Worm (Caenorhabditis elegans) whole organism, L3 larva: ENCODE measurements around the gene F29A7.4.

Experiments
- R02D3.7 ChIP-seq: fragments of 150-350 bp; optimal IDR thresholded peaks from 2 replicates; lab custom pipeline; 2014; ENCODE audit warnings: missing biosample characterization, missing genetic modification characterization
- ZK546.5 ChIP-seq: sonication (generic microtip); optimal IDR thresholded peaks from 2 replicates; lab custom pipeline; 2017; ENCODE audit warnings: missing biosample characterization, missing genetic modification characterization
- aly-2 ChIP-seq: fragments of 150-350 bp; optimal IDR thresholded peaks from 2 replicates; lab custom pipeline; 2014; ENCODE audit warnings: missing biosample characterization, missing genetic modification characterization
- ama-1 ChIP-seq: fragments of 150-350 bp; optimal IDR thresholded peaks from 2 replicates; lab custom pipeline; 2018
- ceh-16 ChIP-seq: sonication (generic microtip); optimal IDR thresholded peaks from 2 replicates; lab custom pipeline; 2017; ENCODE audit warnings: missing biosample characterization, missing genetic modification characterization
- ceh-28 ChIP-seq: fragments of 150-350 bp; optimal IDR thresholded peaks from 2 replicates; lab custom pipeline; 2014; ENCODE audit warnings: missing biosample characterization, missing genetic modification reagents, missing genetic modification characterization
- ceh-82 ChIP-seq: fragments of 150-350 bp; optimal IDR thresholded peaks from 2 replicates; lab custom pipeline; 2014; ENCODE audit warnings: missing biosample characterization, missing genetic modification characterization
- ceh-9 ChIP-seq: sonication (generic microtip); optimal IDR thresholded peaks from 2 replicates; lab custom pipeline; 2018; ENCODE audit warnings: missing biosample characterization, missing genetic modification characterization
- daf-12 ChIP-seq: fragments of 150-350 bp; optimal IDR thresholded peaks from 2 replicates; lab custom pipeline; 2014; ENCODE audit warnings: missing biosample characterization, missing genetic modification reagents, missing genetic modification characterization
- egl-27 ChIP-seq: sonication (generic microtip); optimal IDR thresholded peaks from 4 replicates; lab custom pipeline; 2017; ENCODE audit warnings: missing biosample characterization, missing genetic modification reagents, missing genetic modification characterization
- egl-5 ChIP-seq: fragments of 150-350 bp; optimal IDR thresholded peaks from 2 replicates; lab custom pipeline; 2017; ENCODE audit warnings: missing biosample characterization, missing genetic modification reagents, missing genetic modification characterization, inconsistent platforms
- elt-1 ChIP-seq: fragments of 150-350 bp; optimal IDR thresholded peaks from 2 replicates; lab custom pipeline; 2014; ENCODE audit warnings: missing biosample characterization, missing genetic modification characterization
- elt-2 ChIP-seq: sonication (generic microtip); optimal IDR thresholded peaks from 2 replicates; lab custom pipeline; 2016; ENCODE audit warnings: missing genetic modification reagents, mild to moderate bottlenecking, missing genetic modification characterization, missing compliant biosample characterization
- eor-1 ChIP-seq, 2 experiments: fragments of 150-350 bp; optimal IDR thresholded peaks; 2 replicates each; lab custom pipeline; 2014 to 2018; ENCODE audit warnings: missing biosample characterization in 2 of 2, missing genetic modification characterization in 2 of 2
- fkh-10 ChIP-seq: sonication (generic microtip); optimal IDR thresholded peaks from 2 replicates; lab custom pipeline; 2017; ENCODE audit warnings: missing biosample characterization, missing genetic modification reagents, missing genetic modification characterization
- fkh-2 ChIP-seq: fragments of 150-350 bp; optimal IDR thresholded peaks from 2 replicates; lab custom pipeline; 2014; ENCODE audit warnings: missing biosample characterization, missing genetic modification reagents, missing genetic modification characterization
- jun-1 ChIP-seq: fragments of 150-350 bp; optimal IDR thresholded peaks from 2 replicates; lab custom pipeline; 2014; ENCODE audit warnings: missing biosample characterization, missing genetic modification reagents, missing genetic modification characterization
- lin-39 ChIP-seq: fragments of 150-350 bp; optimal IDR thresholded peaks from 2 replicates; lab custom pipeline; 2018; ENCODE audit warnings: missing biosample characterization, missing genetic modification reagents, missing genetic modification characterization
- mml-1 ChIP-seq: fragments of 150-350 bp; sonication (generic microtip); optimal IDR thresholded peaks from 3 replicates; lab custom pipeline; 2014; ENCODE audit warnings: missing biosample characterization, missing genetic modification characterization
- nfya-1 ChIP-seq: sonication (generic microtip); optimal IDR thresholded peaks from 2 replicates; lab custom pipeline; 2017; ENCODE audit warnings: missing genetic modification characterization, mild to moderate bottlenecking, missing compliant biosample characterization, antibody characterized with exemption, moderate library complexity; ENCODE audit not compliant: insufficient read depth
- nhr-12 ChIP-seq: fragments of 150-350 bp; optimal IDR thresholded peaks from 2 replicates; lab custom pipeline; 2014; ENCODE audit warnings: missing biosample characterization, missing genetic modification characterization
- nhr-23 ChIP-seq: fragments of 150-350 bp; optimal IDR thresholded peaks from 2 replicates; lab custom pipeline; 2014; ENCODE audit warnings: missing biosample characterization, missing genetic modification reagents, missing genetic modification characterization
- nhr-237 ChIP-seq: fragments of 150-350 bp; optimal IDR thresholded peaks from 2 replicates; lab custom pipeline; 2014; ENCODE audit warnings: missing biosample characterization, missing genetic modification characterization
- nhr-28 ChIP-seq: fragments of 150-350 bp; optimal IDR thresholded peaks from 2 replicates; lab custom pipeline; 2014; ENCODE audit warnings: missing biosample characterization, missing genetic modification characterization
- nhr-43 ChIP-seq: sonication (generic microtip); optimal IDR thresholded peaks from 2 replicates; lab custom pipeline; 2016; ENCODE audit warnings: mild to moderate bottlenecking, missing genetic modification characterization, missing compliant biosample characterization; ENCODE audit not compliant: poor library complexity, severe bottlenecking
- nhr-76 ChIP-seq: fragments of 150-350 bp; sonication (generic microtip); optimal IDR thresholded peaks from 5 replicates; lab custom pipeline; 2014; ENCODE audit warnings: missing biosample characterization, missing genetic modification characterization
- nhr-77 ChIP-seq: fragments of 150-350 bp; optimal IDR thresholded peaks from 2 replicates; lab custom pipeline; 2014; ENCODE audit warnings: missing biosample characterization, missing genetic modification characterization
- sea-2 ChIP-seq: fragments of 150-350 bp; sonication (generic microtip); optimal IDR thresholded peaks from 4 replicates; lab custom pipeline; 2014; ENCODE audit warnings: missing biosample characterization, missing genetic modification reagents, missing genetic modification characterization
- skn-1 ChIP-seq: fragments of 150-350 bp; optimal IDR thresholded peaks from 2 replicates; lab custom pipeline; 2014; ENCODE audit warnings: missing biosample characterization, missing genetic modification characterization
- snpc-4 ChIP-seq: fragments of 150-350 bp; optimal IDR thresholded peaks from 2 replicates; lab custom pipeline; 2014; ENCODE audit warnings: missing biosample characterization, missing genetic modification characterization
- unc-62 ChIP-seq: fragments of 150-350 bp; sonication (generic microtip); optimal IDR thresholded peaks from 4 replicates; lab custom pipeline; 2014; ENCODE audit warnings: missing biosample characterization, missing genetic modification reagents, missing genetic modification characterization
- zag-1 ChIP-seq: fragments of 150-350 bp; optimal IDR thresholded peaks from 2 replicates; lab custom pipeline; 2014; ENCODE audit warnings: missing biosample characterization, missing genetic modification characterization
- ztf-4 ChIP-seq: fragments of 150-350 bp; optimal IDR thresholded peaks from 2 replicates; lab custom pipeline; 2014; ENCODE audit warnings: missing biosample characterization, missing genetic modification characterization

Gene F29A7.4

ce11 chrII:2707872-2708271, 41.9 kb upstream of the F29A7.4 start, which contains the start of gene Y47G7B.2:
TSS of gene Y47G7B.2 (minus strand) at chrII:2708014.
- TF ChIP-seq egl-5 (tag; lab: Kevin White, UChicago) (peak; percentile 15), fkh-2 (tag; lab: Kevin White, UChicago) (no peak), aly-2 (no peak), elt-2 (tag; lab: Kevin White, UChicago) (peak; percentile 23), unc-62 (no peak), ceh-9 (no peak), nhr-43 (tag; lab: Kevin White, UChicago) (no peak), ama-1 (no peak), lin-39 (tag; lab: Kevin White, UChicago) (peak; percentile 16), egl-27 (tag; lab: Kevin White, UChicago) (no peak), sea-2 (GFP tag; lab: Kevin White, UChicago) (no peak)

DNA sequence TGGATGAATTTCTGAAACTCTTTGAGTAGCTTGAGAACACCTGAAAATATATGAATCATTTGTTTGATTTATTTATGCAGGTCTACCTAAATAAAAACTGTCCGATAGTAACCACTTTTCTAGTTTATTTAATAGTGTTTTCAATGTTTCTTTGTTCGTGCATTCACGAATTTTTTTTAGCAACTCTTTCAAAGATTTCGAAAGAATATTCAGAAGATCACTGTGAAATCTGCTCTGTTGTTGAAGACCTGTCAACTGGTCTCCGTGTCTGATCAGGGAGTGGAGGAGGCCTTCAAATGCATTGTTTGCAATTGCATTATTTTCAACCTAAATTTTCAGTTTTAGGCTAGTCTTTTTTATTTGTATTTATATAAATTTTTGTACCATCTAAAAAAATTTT, 39.9 kb upstream of the F29A7.4 start, which contains the start of gene T05A8.1:
Gene T05A8.1, minus strand, starts transcription at position 101 of the 400 bp plus-strand sequence.
- no peak for TF ChIP-seq ceh-16 (tag; lab: Kevin White, UChicago)
- TF ChIP-seq elt-2 (tag; lab: Kevin White, UChicago) = no peak
- TF ChIP-seq unc-62 = no peak
- TF ChIP-seq R02D3.7 (tag; lab: Kevin White, UChicago) = no peak
- no peak for TF ChIP-seq nhr-28 (tag; lab: Kevin White, UChicago)

DNA sequence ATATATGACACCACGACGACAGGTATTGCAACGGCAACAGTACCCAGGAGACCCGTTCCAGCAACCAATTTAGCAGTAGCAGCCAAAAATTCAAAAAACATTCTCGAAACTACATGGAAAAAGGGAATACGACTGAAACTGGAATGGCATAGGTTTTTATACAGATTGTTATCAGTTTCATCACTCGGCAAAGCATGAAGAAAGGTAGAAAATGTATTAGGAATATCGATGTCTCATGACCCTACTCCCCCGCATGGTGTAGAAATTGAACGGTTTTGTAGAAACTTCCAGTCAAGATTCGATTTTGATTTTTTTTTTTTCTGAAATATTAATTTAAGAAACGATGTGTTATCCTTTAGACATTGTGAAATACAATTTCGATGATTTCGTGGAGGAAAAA, 38.9 kb upstream of the F29A7.4 start, which contains the start of gene T05A8.2:
Gene T05A8.2, minus strand, starts transcription at position 101 of the 400 bp plus-strand sequence.
- TF ChIP-seq zag-1 (no peak), lin-39 (tag; lab: Kevin White, UChicago) (no peak), fkh-10 (no peak), egl-27 (tag; lab: Kevin White, UChicago) (no peak), skn-1 (no peak), nhr-77 (tag; lab: Kevin White, UChicago) (no peak), nhr-237 (tag; lab: Kevin White, UChicago) (no peak), nhr-23 (tag; lab: Kevin White, UChicago) (no peak), ztf-4 (tag; lab: Kevin White, UChicago) (no peak)

DNA sequence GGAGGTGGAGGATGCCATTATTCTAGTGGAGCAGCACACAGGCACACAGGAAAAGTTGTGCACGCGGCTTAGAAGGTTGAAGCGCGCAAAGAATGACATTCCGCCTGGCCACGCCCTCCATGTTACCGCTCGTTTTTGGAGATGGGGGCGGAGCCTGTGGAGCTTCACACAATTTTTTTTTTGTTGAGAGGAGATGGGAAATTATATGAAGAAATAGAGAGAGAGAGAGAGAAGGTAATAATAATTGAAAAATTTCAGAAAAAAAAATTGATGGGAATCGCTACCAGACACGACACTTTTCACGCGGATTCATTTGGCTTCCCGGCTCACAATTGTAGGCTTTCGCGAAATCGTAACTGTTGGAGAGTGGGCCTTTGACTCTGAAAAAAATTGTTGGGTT, 32.5 kb upstream of the F29A7.4 start, which contains the start of gene T05A8.3:
Gene T05A8.3, minus strand, starts transcription at position 101 of the 400 bp plus-strand sequence.
- TF ChIP-seq ceh-9 = no peak
- no peak for TF ChIP-seq ceh-16 (tag; lab: Kevin White, UChicago)
- TF ChIP-seq nhr-12 (tag; lab: Kevin White, UChicago) = no peak
- TF ChIP-seq ceh-82 (tag; lab: Kevin White, UChicago) = no peak
- no peak for TF ChIP-seq lin-39 (tag; lab: Kevin White, UChicago)
- TF ChIP-seq jun-1 (tag; lab: Kevin White, UChicago) = no peak
- no peak for TF ChIP-seq nhr-237 (tag; lab: Kevin White, UChicago)
- TF ChIP-seq eor-1 (tag; optimal IDR thresholded peaks at IDR 0.05; lab: Kevin White, UChicago) = no peak
- TF ChIP-seq daf-12 (tag; lab: Kevin White, UChicago) = no peak
- no peak for TF ChIP-seq nhr-76 (tag; lab: Kevin White, UChicago)
- TF ChIP-seq aly-2 = no peak
- TF ChIP-seq nfya-1 (tag; lab: Kevin White, UChicago) = no peak
- no peak for TF ChIP-seq fkh-10
- TF ChIP-seq elt-2 (tag; lab: Kevin White, UChicago) = no peak
- TF ChIP-seq mml-1 (tag; lab: Kevin White, UChicago) = no peak
- no peak for TF ChIP-seq unc-62
- no peak for TF ChIP-seq skn-1
- no peak for TF ChIP-seq elt-1 (tag; lab: Kevin White, UChicago)
- TF ChIP-seq ama-1 = no peak

DNA sequence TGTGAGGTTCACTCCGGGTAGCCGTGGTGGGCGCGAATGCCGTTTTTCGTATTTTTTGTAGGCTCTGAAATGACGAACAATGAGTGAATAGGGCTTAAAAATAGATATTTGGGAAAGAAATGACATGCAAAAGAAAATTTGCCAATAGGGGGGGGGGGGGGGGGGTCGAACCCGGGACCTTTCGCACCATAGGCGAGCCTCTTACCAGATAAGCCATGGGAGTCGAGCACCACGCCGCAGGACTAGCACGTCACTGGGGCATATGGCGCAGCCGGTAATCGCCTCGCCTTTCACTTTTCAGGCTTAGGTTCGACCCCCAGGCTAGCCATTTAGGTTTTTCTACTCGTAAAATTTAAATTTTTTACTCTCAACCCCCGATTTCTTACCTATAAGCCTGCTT, 30.6 kb upstream of the F29A7.4 start:
- TF ChIP-seq ceh-28 (tag; lab: Kevin White, UChicago) (no peak), ZK546.5 (tag; lab: Kevin White, UChicago) (no peak), snpc-4 (tag; lab: Kevin White, UChicago) (no peak)
